Worm (Caenorhabditis elegans): ENCODE results near the gene kap-1.

DNA sequence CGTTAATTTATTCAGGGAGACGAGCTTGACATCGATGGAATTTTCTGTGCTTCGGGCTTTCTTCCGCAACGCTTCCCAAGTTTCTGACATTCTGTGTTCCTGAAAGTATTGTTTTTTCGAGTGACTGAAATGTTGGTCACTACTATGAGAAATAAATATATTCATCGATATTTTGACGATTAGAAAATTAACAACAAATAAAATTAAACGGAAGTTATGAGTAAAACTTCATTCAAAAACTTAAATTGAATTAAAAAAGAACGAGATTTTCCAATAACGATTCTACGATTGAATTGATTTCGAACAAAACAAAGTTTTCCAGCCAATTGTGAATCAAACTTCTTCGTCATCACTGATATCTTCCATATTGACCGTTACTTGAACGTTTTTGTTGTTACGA, 10.4 kb downstream of the kap-1 start, which contains the start of gene gos-28:
- TF ChIP-seq ceh-16 (tag; optimal IDR thresholded peaks at IDR 0.05) (no peak), ceh-82 (tag; optimal IDR thresholded peaks at IDR 0.05) (no peak), unc-62 (GFP tag; optimal IDR thresholded peaks at IDR 0.05) (no peak), unc-39 (tag; optimal IDR thresholded peaks at IDR 0.05) (no peak)

Data from whole organism, L3 larva.